Fruit fly (Drosophila melanogaster) whole organism, adult: ENCODE measurements around the gene CG7650.

Experiments used
- CG11617 ChIP-seq: fragments of 200-800 bp; sonication (Bioruptor generic); optimal IDR thresholded peaks from 2 replicates; lab custom pipeline; 2017; ENCODE audit warnings: mild to moderate bottlenecking, missing biosample characterization, missing genetic modification reagents, missing genetic modification characterization
- CG12768 ChIP-seq: fragments of 200-800 bp; sonication (Bioruptor generic); optimal IDR thresholded peaks from 2 replicates; lab custom pipeline; 2017; ENCODE audit warnings: missing biosample characterization, missing genetic modification characterization, mild to moderate bottlenecking, moderate library complexity, missing genetic modification reagents
- CG14711 ChIP-seq: fragments of 200-800 bp; sonication (Bioruptor generic); optimal IDR thresholded peaks from 2 replicates; lab custom pipeline; 2018; ENCODE audit warnings: missing biosample characterization, mild to moderate bottlenecking, missing genetic modification characterization, moderate library complexity
- CG1620 ChIP-seq: fragments of 200-800 bp; sonication (Bioruptor generic); optimal IDR thresholded peaks from 2 replicates; lab custom pipeline; 2016; ENCODE audit warnings: missing biosample characterization, missing genetic modification characterization
- CG33017 ChIP-seq: fragments of 200-800 bp; sonication (Bioruptor generic); optimal IDR thresholded peaks from 2 replicates; lab custom pipeline; 2018; ENCODE audit warnings: missing biosample characterization, mild to moderate bottlenecking, missing genetic modification characterization, moderate library complexity
- CG5204 ChIP-seq: fragments of 200-800 bp; sonication (Bioruptor generic); optimal IDR thresholded peaks from 2 replicates; lab custom pipeline; 2016; ENCODE audit warnings: missing biosample characterization, missing genetic modification characterization
- CG7045 ChIP-seq: fragments of 200-800 bp; sonication (Bioruptor generic); optimal IDR thresholded peaks from 2 replicates; lab custom pipeline; 2017; ENCODE audit warnings: missing biosample characterization, mild to moderate bottlenecking, missing genetic modification characterization
- CG7101 ChIP-seq: fragments of 200-800 bp; sonication (Bioruptor generic); optimal IDR thresholded peaks from 2 replicates; lab custom pipeline; 2018; ENCODE audit warnings: missing biosample characterization, mild to moderate bottlenecking, missing genetic modification characterization, moderate library complexity
- Clk ChIP-seq: fragments of 200-800 bp; sonication (Bioruptor generic); optimal IDR thresholded peaks from 2 replicates; lab custom pipeline; 2017; ENCODE audit warnings: missing biosample characterization, missing genetic modification characterization
- Crg-1 ChIP-seq: fragments of 200-800 bp; sonication (Bioruptor generic); optimal IDR thresholded peaks from 2 replicates; lab custom pipeline; 2016; ENCODE audit warnings: missing biosample characterization, missing genetic modification characterization
- Hr96 ChIP-seq: fragments of 200-800 bp; sonication (Bioruptor generic); optimal IDR thresholded peaks from 2 replicates; lab custom pipeline; 2016; ENCODE audit warnings: missing biosample characterization, missing genetic modification characterization
- Mnt ChIP-seq: fragments of 200-800 bp; sonication (Bioruptor generic); optimal IDR thresholded peaks from 2 replicates; lab custom pipeline; 2016; ENCODE audit warnings: missing biosample characterization, mild to moderate bottlenecking, missing genetic modification characterization
- bab1 ChIP-seq: fragments of 200-800 bp; sonication (Bioruptor generic); optimal IDR thresholded peaks from 3 replicates; lab custom pipeline; 2019; ENCODE audit warnings: missing biosample characterization, mild to moderate bottlenecking, missing genetic modification characterization, moderate library complexity
- cic ChIP-seq: fragments of 200-800 bp; sonication (Bioruptor generic); optimal IDR thresholded peaks from 2 replicates; lab custom pipeline; 2017; ENCODE audit warnings: missing biosample characterization, mild to moderate bottlenecking, missing genetic modification characterization, moderate library complexity
- cnc ChIP-seq, 2 experiments: fragments of >200 bp; optimal IDR thresholded peaks; 2 replicates each; lab custom pipeline; 2017
- kay ChIP-seq: fragments of 200-800 bp; sonication (Bioruptor generic); peaks from one replicate; lab custom pipeline; 2016; ENCODE audit warnings: missing biosample characterization, missing genetic modification characterization, borderline replicate concordance
- ovo ChIP-seq: fragments of 200-800 bp; sonication (Bioruptor generic); optimal IDR thresholded peaks from 2 replicates; lab custom pipeline; 2016; ENCODE audit warnings: missing biosample characterization, missing genetic modification characterization
- pad ChIP-seq: fragments of 200-800 bp; sonication (Bioruptor generic); optimal IDR thresholded peaks from 3 replicates; lab custom pipeline; 2017; ENCODE audit warnings: missing biosample characterization, missing genetic modification characterization, mild to moderate bottlenecking, moderate library complexity, missing genetic modification reagents
- tj ChIP-seq: fragments of 200-800 bp; sonication (Bioruptor generic); optimal IDR thresholded peaks from 3 replicates; lab custom pipeline; 2017; ENCODE audit warnings: missing biosample characterization, mild to moderate bottlenecking, missing genetic modification characterization, moderate library complexity
- toe ChIP-seq: fragments of 200-800 bp; sonication (Bioruptor generic); optimal IDR thresholded peaks from 2 replicates; lab custom pipeline; 2016; ENCODE audit warnings: missing biosample characterization, missing genetic modification characterization

Gene CG7650

dm6 chr3L:15587445-15588381 is 22.5 kb downstream of the CG7650 start, which contains the start of gene CG7656:
CG7656 (minus strand) TSS chr3L:15588175.
- TF ChIP-seq Mnt (GFP tag; lab: Kevin White, UChicago), result peak; percentile 68
- peak; percentile 53 for TF ChIP-seq bab1 (GFP tag; lab: Kevin White, UChicago)
- TF ChIP-seq ovo, result no peak
- TF ChIP-seq cic (GFP tag; lab: Kevin White, UChicago), result peak; percentile 61
- no peak for TF ChIP-seq kay (GFP tag; lab: Kevin White, UChicago)
- TF ChIP-seq tj, result peak; percentile 35
- peak; percentile 72 for TF ChIP-seq CG1620 (GFP tag; lab: Kevin White, UChicago)
- no peak for TF ChIP-seq CG33017
- TF ChIP-seq cnc (optimal IDR thresholded peaks at IDR 0.05; lab: Kevin White, UChicago), result no peak
- TF ChIP-seq pad (GFP tag; lab: Kevin White, UChicago), result no peak
- peak; percentile 17 for TF ChIP-seq CG11617 (GFP tag; lab: Kevin White, UChicago)
- TF ChIP-seq CG7101 (tag; lab: Kevin White, UChicago), result peak; percentile 41
- no peak for TF ChIP-seq CG5204 (GFP tag; lab: Kevin White, UChicago)
- no peak for TF ChIP-seq Hr96 (GFP tag; lab: Kevin White, UChicago)
- peak; percentile 43 for TF ChIP-seq CG14711 (tag; lab: Kevin White, UChicago)
- TF ChIP-seq CG7045, result no peak
- no peak for TF ChIP-seq Clk (GFP tag; lab: Kevin White, UChicago)
- TF ChIP-seq toe, result peak; percentile 82
- TF ChIP-seq Crg-1 (GFP tag; lab: Kevin White, UChicago), result peak; percentile 41
- TF ChIP-seq CG12768 (GFP tag; lab: Kevin White, UChicago), result peak; percentile 5

dm6 chr3L:15583504-15583903 is 26.7 kb downstream of the CG7650 start, which contains the start of gene AIMP2:
AIMP2 (plus strand) TSS chr3L:15583638.
- no peak for TF ChIP-seq Clk (GFP tag; lab: Kevin White, UChicago)
- TF ChIP-seq pad (GFP tag; lab: Kevin White, UChicago), result no peak
- TF ChIP-seq tj, result no peak
- TF ChIP-seq Mnt (GFP tag; lab: Kevin White, UChicago), result peak; percentile 1
- TF ChIP-seq CG7101 (tag; lab: Kevin White, UChicago), result no peak
- TF ChIP-seq toe, result no peak
- TF ChIP-seq kay (GFP tag; lab: Kevin White, UChicago), result no peak
- TF ChIP-seq CG14711 (tag; lab: Kevin White, UChicago), result no peak
- TF ChIP-seq CG7045, result no peak
- no peak for TF ChIP-seq CG1620 (GFP tag; lab: Kevin White, UChicago)
- no peak for TF ChIP-seq cnc (optimal IDR thresholded peaks at IDR 0.05; lab: Kevin White, UChicago)
- TF ChIP-seq bab1 (GFP tag; lab: Kevin White, UChicago), result peak; percentile 37
- TF ChIP-seq Hr96 (GFP tag; lab: Kevin White, UChicago), result no peak

DNA sequence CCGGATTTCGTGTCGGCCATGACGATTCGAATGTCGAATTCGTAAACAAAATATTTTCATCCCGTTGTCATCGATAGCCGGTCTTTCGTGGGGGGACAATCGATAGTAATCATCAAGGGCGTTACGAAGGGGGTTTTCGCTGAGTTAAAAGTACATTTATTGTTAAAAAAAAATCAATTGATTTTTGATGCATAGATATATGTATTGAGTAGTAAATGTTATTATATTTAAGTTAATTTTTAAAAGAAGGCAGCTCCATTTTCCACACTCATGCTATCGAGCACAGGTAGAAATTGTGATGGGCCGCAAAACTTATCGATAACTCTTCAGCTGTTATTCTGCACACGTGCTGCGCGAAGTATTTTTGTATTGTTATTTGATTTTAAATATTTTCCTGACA is 29.7 kb downstream of the CG7650 start, which contains the start of the genes mrn and CG12301:
Gene mrn (minus strand): TSS at position 51 of the 400 bp plus-strand sequence.
Gene CG12301 (plus strand): TSS at position 314 of the 400 bp plus-strand sequence.
- TF ChIP-seq kay (GFP tag; lab: Kevin White, UChicago) (no peak), CG5204 (GFP tag; lab: Kevin White, UChicago) (no peak), CG12768 (GFP tag; lab: Kevin White, UChicago) (peak; percentile 82), Clk (GFP tag; lab: Kevin White, UChicago) (peak; percentile 78), cic (GFP tag; lab: Kevin White, UChicago) (peak; percentile 42), CG33017 (peak; percentile 62), pad (GFP tag; lab: Kevin White, UChicago) (peak; percentile 69), CG7045 (peak; percentile 72), CG1620 (GFP tag; lab: Kevin White, UChicago) (peak; percentile 88), cnc (optimal IDR thresholded peaks at IDR 0.05; lab: Kevin White, UChicago) (no peak), Crg-1 (GFP tag; lab: Kevin White, UChicago) (peak; percentile 67), CG11617 (GFP tag; lab: Kevin White, UChicago) (peak; percentile 80), Mnt (GFP tag; lab: Kevin White, UChicago) (peak; percentile 100), bab1 (GFP tag; lab: Kevin White, UChicago) (peak; percentile 91), Hr96 (GFP tag; lab: Kevin White, UChicago) (no peak), tj (peak; percentile 75), CG7101 (tag; lab: Kevin White, UChicago) (peak; percentile 80), toe (no peak), CG14711 (tag; lab: Kevin White, UChicago) (peak; percentile 92), ovo (no peak)

DNA sequence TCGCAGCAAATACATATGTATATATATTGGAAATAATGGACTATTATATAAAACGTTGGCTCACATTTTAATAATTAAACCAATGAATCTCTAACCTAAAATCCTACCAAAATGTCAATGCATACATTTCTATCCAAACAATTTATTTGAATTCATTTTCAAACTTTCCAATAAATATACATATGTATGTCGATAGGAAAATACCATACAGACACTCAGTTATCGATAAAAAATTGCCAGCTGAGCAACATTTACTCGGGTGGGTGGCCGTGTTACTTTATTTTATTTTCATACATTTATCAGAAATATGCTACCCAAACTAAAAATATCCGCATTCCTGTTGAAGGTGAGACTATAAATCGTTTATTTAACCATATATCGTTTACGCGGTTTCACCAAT is 33.8 kb downstream of the CG7650 start, which contains the start of gene Ufsp2:
Gene Ufsp2 (plus strand): TSS at position 214 of the 400 bp plus-strand sequence.
- TF ChIP-seq Clk (GFP tag; lab: Kevin White, UChicago) (no peak), kay (GFP tag; lab: Kevin White, UChicago) (no peak), Crg-1 (GFP tag; lab: Kevin White, UChicago) (no peak), cic (GFP tag; lab: Kevin White, UChicago) (no peak), tj (no peak), CG5204 (GFP tag; lab: Kevin White, UChicago) (no peak), CG11617 (GFP tag; lab: Kevin White, UChicago) (no peak), CG12768 (GFP tag; lab: Kevin White, UChicago) (no peak), CG14711 (tag; lab: Kevin White, UChicago) (no peak), pad (GFP tag; lab: Kevin White, UChicago) (no peak), CG7045 (no peak), CG1620 (GFP tag; lab: Kevin White, UChicago) (no peak)

DNA sequence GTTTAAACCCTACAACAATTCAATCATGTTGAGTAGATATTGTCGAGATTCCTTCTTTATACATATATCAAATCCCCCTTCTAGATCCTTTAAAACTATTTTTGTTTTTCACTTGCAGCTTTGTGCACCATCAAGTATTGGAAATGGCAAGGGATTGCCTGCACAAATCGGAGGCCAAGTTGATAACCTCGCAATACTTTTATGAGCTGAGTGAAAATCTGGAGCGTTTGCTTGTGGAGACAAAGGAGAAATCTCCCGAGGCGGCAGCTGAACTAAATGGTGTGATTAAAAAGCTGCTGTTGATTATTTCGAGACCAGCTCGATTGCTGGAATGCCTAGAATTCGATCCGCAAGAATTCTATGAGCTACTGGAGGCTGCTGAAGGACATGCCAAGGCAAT is 39.6 kb downstream of the CG7650 start:
- TF ChIP-seq CG14711 (tag; lab: Kevin White, UChicago) (no peak), CG11617 (GFP tag; lab: Kevin White, UChicago) (no peak), pad (GFP tag; lab: Kevin White, UChicago) (no peak), cic (GFP tag; lab: Kevin White, UChicago) (no peak), toe (no peak), Crg-1 (GFP tag; lab: Kevin White, UChicago) (no peak), ovo (no peak), bab1 (GFP tag; lab: Kevin White, UChicago) (no peak), CG7045 (no peak), CG5204 (GFP tag; lab: Kevin White, UChicago) (no peak), cnc (optimal IDR thresholded peaks at IDR 0.05; lab: Kevin White, UChicago) (no peak), Clk (GFP tag; lab: Kevin White, UChicago) (no peak)
